Worm (Caenorhabditis elegans): ENCODE results near the gene smf-2.

The smf-2 gene

DNA sequence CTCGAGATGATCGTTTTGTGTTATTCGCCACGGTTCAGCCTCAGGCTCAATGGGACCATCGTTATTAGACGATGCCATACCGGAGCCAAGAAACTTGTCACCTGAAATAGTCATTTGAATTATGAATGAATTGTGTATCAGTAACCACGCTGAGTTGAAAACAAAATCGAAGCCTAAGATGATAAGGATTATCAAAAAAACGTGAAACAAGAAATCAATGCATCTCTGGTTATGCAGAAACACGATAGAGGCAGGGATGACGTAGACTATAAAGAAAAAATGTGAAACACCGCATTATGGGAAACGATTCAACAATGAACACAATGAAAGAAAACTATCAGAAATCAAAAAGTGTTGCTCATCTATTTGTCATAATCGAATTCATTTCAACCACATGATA, 4.5 kb upstream of the smf-2 start, which contains the start of gene smf-1:
Gene smf-1 (minus strand): TSS at position 101 of the 400 bp plus-strand sequence.
- no peak for TF ChIP-seq nhr-77 (tag; optimal IDR thresholded peaks at IDR 0.05)
- TF ChIP-seq C04F5.9 (tag; optimal IDR thresholded peaks at IDR 0.05): no peak
- TF ChIP-seq elt-2 (tag; optimal IDR thresholded peaks at IDR 0.05): peak; percentile 47
- no peak for TF ChIP-seq egl-27 (tag; optimal IDR thresholded peaks at IDR 0.05)
- no peak for TF ChIP-seq nhr-20 (tag; optimal IDR thresholded peaks at IDR 0.05)

DNA sequence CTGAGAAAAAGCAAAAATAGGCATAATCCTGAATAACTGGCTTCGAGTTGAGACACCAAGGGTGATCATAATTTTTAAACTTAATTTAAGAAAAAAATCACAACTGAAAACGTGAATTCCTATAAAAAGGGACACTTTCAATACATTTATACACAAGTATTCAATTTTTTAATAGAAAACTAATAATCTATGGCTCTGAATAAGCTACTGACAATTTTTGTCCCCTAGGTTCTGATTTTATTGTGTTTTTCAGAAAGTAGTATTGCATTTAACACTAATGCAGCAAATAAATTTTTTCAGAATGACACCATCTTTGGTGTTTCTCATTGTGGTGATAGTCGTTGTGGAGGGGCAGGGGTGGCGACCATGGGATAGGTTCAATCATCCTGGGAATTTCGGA, 5.2 kb downstream of the smf-2 start, which contains the start of gene nas-11:
Gene nas-11 (plus strand): TSS at position 301 of the 400 bp plus-strand sequence.
- no peak for TF ChIP-seq unc-98 (GFP tag; IDR thresholded peaks at IDR 0.05)
- no peak for TF ChIP-seq efl-1 (optimal IDR thresholded peaks at IDR 0.05)
- peak in 1 of 2 experiments; percentile 77 for TF ChIP-seq efl-1 (GFP tag; optimal IDR thresholded peaks at IDR 0.05 in 1 of 2)
- TF ChIP-seq F16B12.6 (tag; optimal IDR thresholded peaks at IDR 0.05): no peak

DNA sequence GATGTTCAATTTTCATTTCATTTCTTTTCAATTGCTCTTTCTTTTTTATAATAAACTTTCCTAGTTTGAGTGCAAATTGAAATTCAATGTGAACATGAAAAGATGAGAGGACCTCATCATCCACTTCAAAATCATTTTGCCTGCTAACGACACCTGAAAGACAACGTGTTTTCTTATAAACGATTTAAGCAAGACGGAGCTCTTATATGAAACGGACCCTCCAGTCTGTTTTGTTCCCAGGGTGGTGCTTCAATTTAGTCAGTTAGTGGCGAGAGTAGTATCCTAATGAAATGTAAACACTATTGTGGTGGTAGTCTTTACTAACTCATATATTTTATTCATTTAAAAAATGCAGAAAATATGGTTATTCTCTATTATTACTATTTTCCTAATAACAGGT, 9.3 kb downstream of the smf-2 start, which contains the start of gene acr-3:
Gene acr-3 (plus strand): TSS at position 301 of the 400 bp plus-strand sequence.
- TF ChIP-seq C16A3.4 (tag; optimal IDR thresholded peaks at IDR 0.05) (no peak), ceh-88 (GFP tag; IDR thresholded peaks at IDR 0.05) (no peak), nhr-237 (tag; optimal IDR thresholded peaks at IDR 0.05) (no peak), hlh-17 (GFP tag; optimal IDR thresholded peaks at IDR 0.05; ENCODE audit: borderline replicate concordance) (no peak), ceh-63 (GFP tag; optimal IDR thresholded peaks at IDR 0.05) (no peak), lsy-2 (tag; optimal IDR thresholded peaks at IDR 0.05) (no peak), ceh-90 (tag; optimal IDR thresholded peaks at IDR 0.05) (no peak), irx-1 (tag; optimal IDR thresholded peaks at IDR 0.05) (no peak), sptf-1 (tag; optimal IDR thresholded peaks at IDR 0.05) (no peak)

DNA sequence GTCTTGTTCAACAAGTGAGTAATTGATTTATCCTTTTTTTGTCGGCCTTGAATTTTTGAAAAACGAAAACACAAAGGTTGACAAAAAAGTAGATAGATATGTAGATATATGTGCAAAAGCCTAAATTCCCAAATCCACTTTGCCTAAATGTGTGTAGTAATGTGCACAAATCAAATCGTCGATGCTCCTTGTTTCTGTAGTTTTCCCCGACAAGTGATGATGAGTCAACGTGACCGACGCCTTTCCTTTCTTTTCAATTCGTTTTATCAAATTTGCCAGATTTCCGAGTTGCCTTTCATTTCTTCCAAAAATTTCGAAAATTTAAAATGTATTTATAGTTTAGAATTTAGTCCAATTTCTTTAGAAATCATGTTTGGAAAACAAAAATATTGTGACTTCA, 13.3 kb downstream of the smf-2 start:
- no peak for TF ChIP-seq pag-3 (tag; optimal IDR thresholded peaks at IDR 0.05; ENCODE audit: borderline replicate concordance, insufficient read depth)
- TF ChIP-seq snu-23 (GFP tag; optimal IDR thresholded peaks at IDR 0.05): no peak
- TF ChIP-seq fkh-10 (GFP tag; optimal IDR thresholded peaks at IDR 0.05): peak; percentile 93
- TF ChIP-seq hlh-4 (tag; optimal IDR thresholded peaks at IDR 0.05): no peak
- TF ChIP-seq nhr-11 (tag; optimal IDR thresholded peaks at IDR 0.05): no peak
- peak; percentile 58 for TF ChIP-seq lin-14 (GFP tag; optimal IDR thresholded peaks at IDR 0.05)

DNA sequence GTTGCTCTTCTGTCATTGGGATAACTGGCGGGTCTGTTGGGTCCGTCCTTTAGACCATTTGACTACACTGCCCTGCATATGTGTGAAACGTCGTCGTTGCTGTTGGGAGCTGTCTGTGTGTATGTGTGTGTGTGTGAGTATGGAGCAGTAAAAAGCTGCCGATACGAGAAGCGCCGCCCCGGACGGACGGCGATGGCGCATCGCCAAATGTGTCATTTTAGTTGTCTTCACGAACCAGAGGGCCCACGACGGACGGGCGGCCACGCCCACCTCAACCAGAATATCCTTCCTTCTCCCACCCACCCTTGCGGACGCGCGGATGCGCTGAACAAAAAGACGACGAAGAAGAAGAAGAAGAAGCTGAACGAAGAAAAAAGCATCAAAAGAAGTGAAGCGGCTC, 16.2 kb downstream of the smf-2 start, which contains the start of gene acr-2:
Gene acr-2 (plus strand): TSS at position 301 of the 400 bp plus-strand sequence.
- TF ChIP-seq egl-13 (tag; optimal IDR thresholded peaks at IDR 0.05) (no peak), sup-37 (GFP tag; optimal IDR thresholded peaks at IDR 0.05) (no peak), hpl-2 (GFP tag; optimal IDR thresholded peaks at IDR 0.05) (no peak), blmp-1 (tag; optimal IDR thresholded peaks at IDR 0.05) (no peak), lin-39 (tag; optimal IDR thresholded peaks at IDR 0.05) (no peak), tlp-1 (tag; optimal IDR thresholded peaks at IDR 0.05) (no peak), ceh-82 (tag; optimal IDR thresholded peaks at IDR 0.05) (peak in 1 of 3 experiments; percentile 1), nhr-90 (tag; optimal IDR thresholded peaks at IDR 0.05; ENCODE audit: poor library complexity) (no peak), skn-1 (tag; optimal IDR thresholded peaks at IDR 0.05) (no peak), fos-1 (tag; optimal IDR thresholded peaks at IDR 0.05) (no peak), alr-1 (tag; optimal IDR thresholded peaks at IDR 0.05; ENCODE audit: borderline replicate concordance) (no peak), jun-1 (tag; optimal IDR thresholded peaks at IDR 0.05) (no peak), pqm-1 (tag; optimal IDR thresholded peaks at IDR 0.05) (no peak), dsc-1 (tag; optimal IDR thresholded peaks at IDR 0.05) (no peak), swsn-7 (tag; optimal IDR thresholded peaks at IDR 0.05) (no peak), lir-3 (tag; optimal IDR thresholded peaks at IDR 0.05; ENCODE audit: poor library complexity) (no peak), elt-3 (tag; optimal IDR thresholded peaks at IDR 0.05) (no peak), ceh-63 (GFP tag; optimal IDR thresholded peaks at IDR 0.05) (peak; percentile 35), mab-9 (GFP tag; IDR thresholded peaks at IDR 0.05) (0 out of 2 replicates have a peak, but pooled peaks have one; percentile 15), snu-23 (GFP tag; optimal IDR thresholded peaks at IDR 0.05) (no peak), lin-14 (GFP tag; optimal IDR thresholded peaks at IDR 0.05) (peak; percentile 39), tbx-2 (tag; optimal IDR thresholded peaks at IDR 0.05) (no peak), zag-1 (tag; optimal IDR thresholded peaks at IDR 0.05) (no peak), pag-3 (tag; optimal IDR thresholded peaks at IDR 0.05; ENCODE audit: borderline replicate concordance, insufficient read depth) (no peak), unc-98 (GFP tag; IDR thresholded peaks at IDR 0.05) (no peak), ztf-4 (tag; optimal IDR thresholded peaks at IDR 0.05) (no peak), isw-1 (GFP tag; IDR thresholded peaks at IDR 0.05) (no peak)
